Worm (Caenorhabditis elegans) whole organism, L3 larva: ENCODE data around the gene W03A5.6.

Source experiments
- R02D3.7 ChIP-seq: fragments of 150-350 bp; optimal IDR thresholded peaks from 2 replicates; lab custom pipeline; 2014; ENCODE audit warnings: missing biosample characterization, missing genetic modification characterization
- ZK546.5 ChIP-seq: sonication (generic microtip); optimal IDR thresholded peaks from 2 replicates; lab custom pipeline; 2017; ENCODE audit warnings: missing biosample characterization, missing genetic modification characterization
- aly-2 ChIP-seq: fragments of 150-350 bp; optimal IDR thresholded peaks from 2 replicates; lab custom pipeline; 2014; ENCODE audit warnings: missing biosample characterization, missing genetic modification characterization
- ama-1 ChIP-seq: fragments of 150-350 bp; optimal IDR thresholded peaks from 2 replicates; lab custom pipeline; 2018
- ceh-16 ChIP-seq: sonication (generic microtip); optimal IDR thresholded peaks from 2 replicates; lab custom pipeline; 2017; ENCODE audit warnings: missing biosample characterization, missing genetic modification characterization
- ceh-28 ChIP-seq: fragments of 150-350 bp; optimal IDR thresholded peaks from 2 replicates; lab custom pipeline; 2014; ENCODE audit warnings: missing biosample characterization, missing genetic modification reagents, missing genetic modification characterization
- ceh-82 ChIP-seq: fragments of 150-350 bp; optimal IDR thresholded peaks from 2 replicates; lab custom pipeline; 2014; ENCODE audit warnings: missing biosample characterization, missing genetic modification characterization
- ceh-9 ChIP-seq: sonication (generic microtip); optimal IDR thresholded peaks from 2 replicates; lab custom pipeline; 2018; ENCODE audit warnings: missing biosample characterization, missing genetic modification characterization
- daf-12 ChIP-seq: fragments of 150-350 bp; optimal IDR thresholded peaks from 2 replicates; lab custom pipeline; 2014; ENCODE audit warnings: missing biosample characterization, missing genetic modification reagents, missing genetic modification characterization
- egl-27 ChIP-seq: sonication (generic microtip); optimal IDR thresholded peaks from 4 replicates; lab custom pipeline; 2017; ENCODE audit warnings: missing biosample characterization, missing genetic modification reagents, missing genetic modification characterization
- egl-5 ChIP-seq: fragments of 150-350 bp; optimal IDR thresholded peaks from 2 replicates; lab custom pipeline; 2017; ENCODE audit warnings: missing biosample characterization, missing genetic modification reagents, missing genetic modification characterization, inconsistent platforms
- elt-1 ChIP-seq: fragments of 150-350 bp; optimal IDR thresholded peaks from 2 replicates; lab custom pipeline; 2014; ENCODE audit warnings: missing biosample characterization, missing genetic modification characterization
- elt-2 ChIP-seq: sonication (generic microtip); optimal IDR thresholded peaks from 2 replicates; lab custom pipeline; 2016; ENCODE audit warnings: missing genetic modification reagents, mild to moderate bottlenecking, missing genetic modification characterization, missing compliant biosample characterization
- elt-3 ChIP-seq, 3 experiments: fragments of 150-350 bp in 1 of 3; sonication (generic microtip) in 2 of 3; optimal IDR thresholded peaks; 2 replicates in 2 of 3; 4 replicates in 1 of 3; lab custom pipeline; 2014 to 2017; ENCODE audit warnings: missing biosample characterization in 3 of 3, missing genetic modification characterization in 3 of 3
- eor-1 ChIP-seq, 2 experiments: fragments of 150-350 bp; optimal IDR thresholded peaks; 2 replicates each; lab custom pipeline; 2014 to 2018; ENCODE audit warnings: missing biosample characterization in 2 of 2, missing genetic modification characterization in 2 of 2
- fkh-2 ChIP-seq: fragments of 150-350 bp; optimal IDR thresholded peaks from 2 replicates; lab custom pipeline; 2014; ENCODE audit warnings: missing biosample characterization, missing genetic modification reagents, missing genetic modification characterization
- hmg-11 ChIP-seq: sonication (generic microtip); optimal IDR thresholded peaks from 2 replicates; lab custom pipeline; 2016; ENCODE audit warnings: missing genetic modification characterization, missing compliant biosample characterization
- jun-1 ChIP-seq: fragments of 150-350 bp; optimal IDR thresholded peaks from 2 replicates; lab custom pipeline; 2014; ENCODE audit warnings: missing biosample characterization, missing genetic modification reagents, missing genetic modification characterization
- lin-39 ChIP-seq: fragments of 150-350 bp; optimal IDR thresholded peaks from 2 replicates; lab custom pipeline; 2018; ENCODE audit warnings: missing biosample characterization, missing genetic modification reagents, missing genetic modification characterization
- lsy-12 ChIP-seq: sonication (generic microtip); optimal IDR thresholded peaks from 2 replicates; lab custom pipeline; 2016; ENCODE audit warnings: mild to moderate bottlenecking, missing genetic modification characterization, missing compliant biosample characterization
- mdl-1 ChIP-seq: fragments of 150-350 bp; optimal IDR thresholded peaks from 2 replicates; lab custom pipeline; 2014; ENCODE audit warnings: missing biosample characterization, missing genetic modification characterization
- mml-1 ChIP-seq: fragments of 150-350 bp; sonication (generic microtip); optimal IDR thresholded peaks from 3 replicates; lab custom pipeline; 2014; ENCODE audit warnings: missing biosample characterization, missing genetic modification characterization
- nfya-1 ChIP-seq: sonication (generic microtip); optimal IDR thresholded peaks from 2 replicates; lab custom pipeline; 2017; ENCODE audit warnings: missing genetic modification characterization, mild to moderate bottlenecking, missing compliant biosample characterization, antibody characterized with exemption, moderate library complexity; ENCODE audit not compliant: insufficient read depth
- nhr-11 ChIP-seq: fragments of 150-350 bp; optimal IDR thresholded peaks from 2 replicates; lab custom pipeline; 2014; ENCODE audit warnings: missing biosample characterization, missing genetic modification characterization
- nhr-12 ChIP-seq: fragments of 150-350 bp; optimal IDR thresholded peaks from 2 replicates; lab custom pipeline; 2014; ENCODE audit warnings: missing biosample characterization, missing genetic modification characterization
- nhr-23 ChIP-seq: fragments of 150-350 bp; optimal IDR thresholded peaks from 2 replicates; lab custom pipeline; 2014; ENCODE audit warnings: missing biosample characterization, missing genetic modification reagents, missing genetic modification characterization
- nhr-237 ChIP-seq: fragments of 150-350 bp; optimal IDR thresholded peaks from 2 replicates; lab custom pipeline; 2014; ENCODE audit warnings: missing biosample characterization, missing genetic modification characterization
- nhr-43 ChIP-seq: sonication (generic microtip); optimal IDR thresholded peaks from 2 replicates; lab custom pipeline; 2016; ENCODE audit warnings: mild to moderate bottlenecking, missing genetic modification characterization, missing compliant biosample characterization; ENCODE audit not compliant: poor library complexity, severe bottlenecking
- nhr-76 ChIP-seq: fragments of 150-350 bp; sonication (generic microtip); optimal IDR thresholded peaks from 5 replicates; lab custom pipeline; 2014; ENCODE audit warnings: missing biosample characterization, missing genetic modification characterization
- nhr-77 ChIP-seq: fragments of 150-350 bp; optimal IDR thresholded peaks from 2 replicates; lab custom pipeline; 2014; ENCODE audit warnings: missing biosample characterization, missing genetic modification characterization
- pha-4 ChIP-seq: fragments of 150-350 bp; optimal IDR thresholded peaks from 2 replicates; lab custom pipeline; 2014; ENCODE audit warnings: missing biosample characterization, missing genetic modification reagents, missing genetic modification characterization
- pqm-1 ChIP-seq: fragments of 150-350 bp; optimal IDR thresholded peaks from 2 replicates; lab custom pipeline; 2017; ENCODE audit warnings: missing biosample characterization, missing genetic modification characterization, inconsistent platforms
- skn-1 ChIP-seq: fragments of 150-350 bp; optimal IDR thresholded peaks from 2 replicates; lab custom pipeline; 2014; ENCODE audit warnings: missing biosample characterization, missing genetic modification characterization
- tbx-2 ChIP-seq: sonication (generic microtip); optimal IDR thresholded peaks from 2 replicates; lab custom pipeline; 2016; ENCODE audit warnings: mild to moderate bottlenecking, missing genetic modification characterization, missing compliant biosample characterization
- unc-62 ChIP-seq: fragments of 150-350 bp; sonication (generic microtip); optimal IDR thresholded peaks from 4 replicates; lab custom pipeline; 2014; ENCODE audit warnings: missing biosample characterization, missing genetic modification reagents, missing genetic modification characterization
- zag-1 ChIP-seq: fragments of 150-350 bp; optimal IDR thresholded peaks from 2 replicates; lab custom pipeline; 2014; ENCODE audit warnings: missing biosample characterization, missing genetic modification characterization
- ztf-11 ChIP-seq: fragments of 150-350 bp; optimal IDR thresholded peaks from 2 replicates; lab custom pipeline; 2014; ENCODE audit warnings: missing biosample characterization, missing genetic modification characterization
- ztf-4 ChIP-seq: fragments of 150-350 bp; optimal IDR thresholded peaks from 2 replicates; lab custom pipeline; 2014; ENCODE audit warnings: missing biosample characterization, missing genetic modification characterization

W03A5.6 gene

ce11 chrIII:5389365-5389764, 51.1 kb downstream of the W03A5.6 start:
- TF ChIP-seq ceh-82 (tag; lab: Kevin White, UChicago) = no peak
- no peak for TF ChIP-seq nhr-43 (tag; lab: Kevin White, UChicago)
- TF ChIP-seq nhr-23 (tag; lab: Kevin White, UChicago) = no peak

- TF ChIP-seq nhr-23 (tag; lab: Kevin White, UChicago) (no peak), elt-1 (tag; lab: Kevin White, UChicago) (no peak), nhr-12 (tag; lab: Kevin White, UChicago) (no peak), nfya-1 (tag; lab: Kevin White, UChicago) (no peak), nhr-43 (tag; lab: Kevin White, UChicago) (no peak), R02D3.7 (tag; lab: Kevin White, UChicago) (no peak), unc-62 (GFP tag; lab: Kevin White, UChicago) (no peak), jun-1 (tag; lab: Kevin White, UChicago) (no peak), hmg-11 (tag; lab: Kevin White, UChicago) (no peak), mdl-1 (tag; lab: Kevin White, UChicago) (no peak), daf-12 (no peak), nhr-11 (no peak), pha-4 (no peak), ZK546.5 (tag; lab: Kevin White, UChicago) (no peak), pqm-1 (tag; lab: Kevin White, UChicago) (no peak), skn-1 (tag; lab: Kevin White, UChicago) (no peak)
These were observed 52.3 kb downstream of the W03A5.6 start for ce11 chrIII:5388113-5388512.

ce11 chrIII:5385315-5385714, 55.1 kb downstream of the W03A5.6 start, which contains the start of gene Y32H12A.7:
TSS of gene Y32H12A.7 (minus strand) at chrIII:5385415.
- TF ChIP-seq nhr-237 (tag; lab: Kevin White, UChicago) (no peak), ceh-82 (tag; lab: Kevin White, UChicago) (no peak), aly-2 (tag; lab: Kevin White, UChicago) (no peak), egl-27 (tag; lab: Kevin White, UChicago) (no peak), nhr-23 (tag; lab: Kevin White, UChicago) (no peak), ztf-11 (tag; lab: Kevin White, UChicago) (no peak), nhr-76 (no peak), ceh-28 (no peak), lin-39 (tag; lab: Kevin White, UChicago) (no peak), ceh-9 (no peak), zag-1 (no peak), ztf-4 (tag; lab: Kevin White, UChicago) (no peak), mml-1 (tag; lab: Kevin White, UChicago) (no peak), elt-3 (tag; optimal IDR thresholded peaks at IDR 0.05; lab: Kevin White, UChicago) (no peak), nhr-11 (no peak), daf-12 (no peak), nhr-43 (tag; lab: Kevin White, UChicago) (no peak), ZK546.5 (tag; lab: Kevin White, UChicago) (no peak), fkh-2 (tag; lab: Kevin White, UChicago) (no peak), mdl-1 (tag; lab: Kevin White, UChicago) (no peak)

ce11 chrIII:5382073-5382472, 58.4 kb downstream of the W03A5.6 start, which contains the start of gene Y32H12A.6:
TSS of gene Y32H12A.6 (minus strand) at chrIII:5382173.
- TF ChIP-seq ceh-82 (tag; lab: Kevin White, UChicago) (no peak), ceh-16 (tag; lab: Kevin White, UChicago) (no peak), nhr-77 (no peak), ztf-4 (tag; lab: Kevin White, UChicago) (no peak), nhr-11 (no peak), nhr-23 (tag; lab: Kevin White, UChicago) (no peak), lsy-12 (no peak), jun-1 (tag; lab: Kevin White, UChicago) (no peak), ama-1 (lab: Kevin White, UChicago) (no peak), egl-5 (tag; lab: Kevin White, UChicago) (no peak), eor-1 (tag; optimal IDR thresholded peaks at IDR 0.05; lab: Kevin White, UChicago) (no peak), mml-1 (tag; lab: Kevin White, UChicago) (no peak), zag-1 (no peak), pha-4 (no peak), fkh-2 (tag; lab: Kevin White, UChicago) (no peak), elt-2 (tag; lab: Kevin White, UChicago) (no peak), tbx-2 (no peak), nhr-43 (tag; lab: Kevin White, UChicago) (no peak), nfya-1 (tag; lab: Kevin White, UChicago) (no peak)
